Fruit fly (Drosophila melanogaster): ENCODE measurements around the gene mIF2.

mIF2 gene

dm6 chr3R:28570805-28571204, 26.2 kb upstream of the mIF2 start (continued):
- TF ChIP-seq cwo (GFP tag; optimal IDR thresholded peaks at IDR 0.05) = peak; percentile 8
- no peak for TF ChIP-seq CG7357 (GFP tag; IDR thresholded peaks at IDR 0.05)
- peak; percentile 57 for TF ChIP-seq CG6813 (GFP tag; optimal IDR thresholded peaks at IDR 0.05)
- TF ChIP-seq lola (GFP tag; optimal IDR thresholded peaks at IDR 0.05) = peak in 1 of 3 experiments; percentile 47
- TF ChIP-seq CG2712 (tag; optimal IDR thresholded peaks at IDR 0.05) = peak; percentile 25
- peak; percentile 45 for TF ChIP-seq Fer3 (tag; optimal IDR thresholded peaks at IDR 0.05)
- TF ChIP-seq nau (GFP tag; optimal IDR thresholded peaks at IDR 0.05) = peak; percentile 64
- TF ChIP-seq CG5245 (GFP tag; optimal IDR thresholded peaks at IDR 0.05) = no peak
- no peak for TF ChIP-seq CG13123 (GFP tag; optimal IDR thresholded peaks at IDR 0.05)
- no peak for TF ChIP-seq CG9437 (GFP tag; optimal IDR thresholded peaks at IDR 0.05)
- TF ChIP-seq pzg (GFP tag; optimal IDR thresholded peaks at IDR 0.05) = no peak
- TF ChIP-seq CG12769 (tag; optimal IDR thresholded peaks at IDR 0.05) = peak; percentile 72
- no peak for TF ChIP-seq CHES-1-like (GFP tag; optimal IDR thresholded peaks at IDR 0.05)
- peak; percentile 55 for TF ChIP-seq Fer1 (GFP tag; optimal IDR thresholded peaks at IDR 0.05)
- TF ChIP-seq nom (GFP tag; optimal IDR thresholded peaks at IDR 0.05) = no peak
- peak; percentile 67 for TF ChIP-seq odd (GFP tag; optimal IDR thresholded peaks at IDR 0.05)
- TF ChIP-seq Xbp1 (GFP tag; optimal IDR thresholded peaks at IDR 0.05) = no peak
- TF ChIP-seq cg (GFP tag; optimal IDR thresholded peaks at IDR 0.05) = no peak
- TF ChIP-seq CG31441 (GFP tag; IDR thresholded peaks at IDR 0.05) = peak; percentile 43; the same call in 1 of the 2 replicates
- no peak for TF ChIP-seq br (optimal IDR thresholded peaks at IDR 0.05)
- TF ChIP-seq tap (tag; optimal IDR thresholded peaks at IDR 0.05) = peak; percentile 14
- no peak for TF ChIP-seq CG1602 (GFP tag; optimal IDR thresholded peaks at IDR 0.05)
- TF ChIP-seq YL-1 (GFP tag; optimal IDR thresholded peaks at IDR 0.05) = no peak
- TF ChIP-seq Meics (GFP tag; optimal IDR thresholded peaks at IDR 0.05) = peak; percentile 57
- no peak for TF ChIP-seq ken (GFP tag; IDR thresholded peaks at IDR 0.05)
- peak; percentile 50 for TF ChIP-seq CG33557 (GFP tag; optimal IDR thresholded peaks at IDR 0.05)
- TF ChIP-seq D19B (GFP tag; optimal IDR thresholded peaks at IDR 0.05) = peak; percentile 19
- no peak for TF ChIP-seq shn (GFP tag; optimal IDR thresholded peaks at IDR 0.05)
- TF ChIP-seq Rfx (GFP tag; IDR thresholded peaks at IDR 0.05) = peak; percentile 22; the same call in 1 of the 2 replicates
- TF ChIP-seq CG31388 (GFP tag; optimal IDR thresholded peaks at IDR 0.05) = no peak
- peak; percentile 20 for TF ChIP-seq Spps (tag; optimal IDR thresholded peaks at IDR 0.05)
- TF ChIP-seq CG17612 (GFP tag; IDR thresholded peaks at IDR 0.05) = no peak
- TF ChIP-seq CG18262 (tag; optimal IDR thresholded peaks at IDR 0.05) = peak; percentile 11
- peak; percentile 15 for TF ChIP-seq org-1 (GFP tag; optimal IDR thresholded peaks at IDR 0.05)
- peak; percentile 3 for TF ChIP-seq bcd (GFP tag; optimal IDR thresholded peaks at IDR 0.05)
- no peak for TF ChIP-seq zen2 (GFP tag; IDR thresholded peaks at IDR 0.05; ENCODE audit: partially characterized antibody)
- TF ChIP-seq CG33213 (GFP tag; optimal IDR thresholded peaks at IDR 0.05) = no peak
- TF ChIP-seq zen (tag; optimal IDR thresholded peaks at IDR 0.05) = no peak
- TF ChIP-seq dmrt11E (tag; optimal IDR thresholded peaks at IDR 0.05) = peak; percentile 36
- peak; percentile 18 for TF ChIP-seq Sry-β (GFP tag; optimal IDR thresholded peaks at IDR 0.05)
- peak; percentile 47 for TF ChIP-seq CG15601 (tag; optimal IDR thresholded peaks at IDR 0.05)
- peak; percentile 44; the same call in 2 of the 3 replicates for TF ChIP-seq CG17361 (GFP tag; IDR thresholded peaks at IDR 0.05)
- 0 out of 2 replicates have a peak, but pooled peaks have one; percentile 19 for TF ChIP-seq Atf6 (GFP tag; IDR thresholded peaks at IDR 0.05)
- peak; percentile 22 for TF ChIP-seq scrt (GFP tag; optimal IDR thresholded peaks at IDR 0.05)
- no peak for TF ChIP-seq Ets97D (GFP tag; optimal IDR thresholded peaks at IDR 0.05)
- TF ChIP-seq sc (optimal IDR thresholded peaks at IDR 0.05) = no peak
- TF ChIP-seq sc (GFP tag; optimal IDR thresholded peaks at IDR 0.05) = peak; percentile 24
- TF ChIP-seq H15 (GFP tag; IDR thresholded peaks at IDR 0.05) = no peak
- TF ChIP-seq CG2120 (GFP tag; optimal IDR thresholded peaks at IDR 0.05) = no peak
- TF ChIP-seq abd-A (tag; optimal IDR thresholded peaks at IDR 0.05) = no peak
- no peak for TF ChIP-seq CG10565 (GFP tag; optimal IDR thresholded peaks at IDR 0.05)

All from whole organism, embryonic.